Fruit fly (Drosophila melanogaster) whole organism: ENCODE results near the gene CG6785.

Experiments
- CG8478 ChIP-seq: fragments of >200 bp; optimal IDR thresholded peaks from 2 replicates; lab custom pipeline; 2018; ENCODE audit warnings: inconsistent platforms
- Dll ChIP-seq: fragments of >200 bp; optimal IDR thresholded peaks from 2 replicates; lab custom pipeline; 2017
- EcR ChIP-seq, 2 experiments: fragments of >200 bp; optimal IDR thresholded peaks; 2 replicates each; lab custom pipeline; 2017; ENCODE audit warnings: missing biosample characterization in 2 of 2, missing genetic modification characterization in 2 of 2, missing genetic modification reagents in 2 of 2
- pan ChIP-seq: fragments of >200 bp; optimal IDR thresholded peaks from 2 replicates; lab custom pipeline; 2017
- psq ChIP-seq: fragments of >200 bp; optimal IDR thresholded peaks from 2 replicates; lab custom pipeline; 2017

dm6 chr2L:12092719-12093118 lies 47.7 kb upstream of the CG6785 start:
- no peak for TF ChIP-seq psq (lab: Kevin White, UChicago)
- no peak for TF ChIP-seq EcR (GFP tag; optimal IDR thresholded peaks at IDR 0.05; lab: Kevin White, UChicago)
- TF ChIP-seq Dll = no peak
- no peak for TF ChIP-seq CG8478 (lab: Kevin White, UChicago)
- TF ChIP-seq pan = no peak
